Worm (Caenorhabditis elegans): ENCODE data around the gene F59B8.1.

Gene F59B8.1

ce11 chrIV:9408004-9408403 lies 20.1 kb upstream of the F59B8.1 start, which contains the start of gene F56D5.5:
Gene F56D5.5 (minus strand): TSS chrIV:9408104.
- no peak for TF ChIP-seq tab-1 (GFP tag; IDR thresholded peaks at IDR 0.05)
- no peak for TF ChIP-seq ref-1 (GFP tag; conservative IDR thresholded peaks at IDR 0.05)
- TF ChIP-seq flt-1 (GFP tag; IDR thresholded peaks at IDR 0.05) = no peak
- no peak for TF ChIP-seq klf-2 (GFP tag; conservative IDR thresholded peaks at IDR 0.05)
- no peak for TF ChIP-seq ztf-29 (GFP tag; IDR thresholded peaks at IDR 0.05)
- TF ChIP-seq cog-1 (tag; optimal IDR thresholded peaks at IDR 0.05) = no peak
- TF ChIP-seq T22C8.4 (GFP tag; IDR thresholded peaks at IDR 0.05) = no peak
- no peak for TF ChIP-seq med-1 (GFP tag; optimal IDR thresholded peaks at IDR 0.05; ENCODE audit: insufficient read depth)
- TF ChIP-seq ztf-23 (GFP tag; IDR thresholded peaks at IDR 0.05) = no peak

DNA sequence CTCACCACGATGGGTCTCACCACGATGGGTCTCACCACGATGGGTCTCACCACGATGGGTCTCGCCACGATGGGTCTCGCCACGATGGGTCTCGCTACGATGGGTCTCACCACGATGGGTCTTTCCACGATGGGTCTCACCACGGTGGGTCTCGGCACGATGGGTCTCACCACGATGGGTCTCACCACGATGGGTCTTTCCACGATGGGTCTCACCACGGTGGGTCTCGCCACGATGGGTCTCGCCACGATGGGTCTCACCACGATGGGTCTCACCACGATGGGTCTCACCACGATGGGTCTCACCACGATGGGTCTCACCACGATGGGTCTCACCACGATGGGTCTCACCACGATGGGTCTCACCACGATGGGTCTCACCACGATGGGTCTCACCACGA lies 17.3 kb upstream of the F59B8.1 start:
- TF ChIP-seq tab-1 (GFP tag; IDR thresholded peaks at IDR 0.05) = 0 out of 2 replicates have a peak, but pooled peaks have one; percentile 16

- TF ChIP-seq ztf-23 (GFP tag; IDR thresholded peaks at IDR 0.05) (no peak), cog-1 (tag; optimal IDR thresholded peaks at IDR 0.05) (no peak), ref-1 (GFP tag; conservative IDR thresholded peaks at IDR 0.05) (no peak), tab-1 (GFP tag; IDR thresholded peaks at IDR 0.05) (no peak), ztf-29 (GFP tag; IDR thresholded peaks at IDR 0.05) (no peak), flt-1 (GFP tag; IDR thresholded peaks at IDR 0.05) (no peak), med-1 (GFP tag; optimal IDR thresholded peaks at IDR 0.05; ENCODE audit: insufficient read depth) (no peak), klf-2 (GFP tag; conservative IDR thresholded peaks at IDR 0.05) (no peak), T22C8.4 (GFP tag; IDR thresholded peaks at IDR 0.05) (no peak)
These were observed 5.7 kb upstream of the F59B8.1 start, which contains the start of gene F56D5.9 for ce11 chrIV:9422408-9422807. Gene F56D5.9 (minus strand): TSS chrIV:9422508.

ce11 chrIV:9423095-9423494 lies 5.0 kb upstream of the F59B8.1 start, which contains the start of gene srxa-2:
Gene srxa-2 (plus strand): TSS chrIV:9423395.
- TF ChIP-seq T22C8.4 (GFP tag; IDR thresholded peaks at IDR 0.05) (no peak), ref-1 (GFP tag; conservative IDR thresholded peaks at IDR 0.05) (no peak)

- no peak for TF ChIP-seq T22C8.4 (GFP tag; IDR thresholded peaks at IDR 0.05)
These were observed 4.3 kb downstream of the F59B8.1 start for ce11 chrIV:9432327-9432726.

- TF ChIP-seq med-1 (GFP tag; optimal IDR thresholded peaks at IDR 0.05; ENCODE audit: insufficient read depth) (no peak), flt-1 (GFP tag; IDR thresholded peaks at IDR 0.05) (no peak), ztf-23 (GFP tag; IDR thresholded peaks at IDR 0.05) (no peak), klf-2 (GFP tag; conservative IDR thresholded peaks at IDR 0.05) (no peak), T22C8.4 (GFP tag; IDR thresholded peaks at IDR 0.05) (no peak), cog-1 (tag; optimal IDR thresholded peaks at IDR 0.05) (no peak), ref-1 (GFP tag; conservative IDR thresholded peaks at IDR 0.05) (no peak), ztf-29 (GFP tag; IDR thresholded peaks at IDR 0.05) (no peak), tab-1 (GFP tag; IDR thresholded peaks at IDR 0.05) (no peak)
These were observed 10.7 kb downstream of the F59B8.1 start for ce11 chrIV:9438753-9439152.

DNA sequence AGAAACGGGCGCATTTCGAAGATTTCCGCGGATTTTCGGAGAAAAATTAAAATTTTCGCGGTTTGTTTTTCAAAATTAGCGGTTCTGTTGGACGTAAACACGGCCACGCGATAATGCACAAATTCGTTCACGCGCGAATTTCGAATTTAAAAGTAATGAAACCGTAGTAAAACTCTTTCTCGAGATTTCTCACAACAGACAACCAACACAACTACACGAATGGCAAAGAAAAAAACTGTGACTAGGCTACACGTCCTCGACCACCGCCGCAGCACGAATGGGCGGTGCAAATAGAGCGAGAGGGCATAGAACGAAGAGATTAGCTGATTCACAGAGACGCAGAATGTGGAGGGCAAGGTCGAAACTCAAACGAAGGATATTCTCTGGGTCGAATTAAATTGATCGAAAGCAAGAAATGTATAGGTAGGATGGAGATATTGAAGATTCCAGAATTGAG lies 12.8 kb downstream of the F59B8.1 start, which contains the start of gene idh-1:
idh-1 (minus strand) TSS at position 228 of the 457 bp plus-strand sequence.
- no peak for TF ChIP-seq med-1 (GFP tag; optimal IDR thresholded peaks at IDR 0.05; ENCODE audit: insufficient read depth)
- TF ChIP-seq ztf-29 (GFP tag; IDR thresholded peaks at IDR 0.05) = no peak
- no peak for TF ChIP-seq flt-1 (GFP tag; IDR thresholded peaks at IDR 0.05)
- no peak for TF ChIP-seq cog-1 (tag; optimal IDR thresholded peaks at IDR 0.05)
- TF ChIP-seq klf-2 (GFP tag; conservative IDR thresholded peaks at IDR 0.05) = no peak
- no peak for TF ChIP-seq T22C8.4 (GFP tag; IDR thresholded peaks at IDR 0.05)
- no peak for TF ChIP-seq ztf-23 (GFP tag; IDR thresholded peaks at IDR 0.05)
- no peak for TF ChIP-seq tab-1 (GFP tag; IDR thresholded peaks at IDR 0.05)
- no peak for TF ChIP-seq ref-1 (GFP tag; conservative IDR thresholded peaks at IDR 0.05)

DNA sequence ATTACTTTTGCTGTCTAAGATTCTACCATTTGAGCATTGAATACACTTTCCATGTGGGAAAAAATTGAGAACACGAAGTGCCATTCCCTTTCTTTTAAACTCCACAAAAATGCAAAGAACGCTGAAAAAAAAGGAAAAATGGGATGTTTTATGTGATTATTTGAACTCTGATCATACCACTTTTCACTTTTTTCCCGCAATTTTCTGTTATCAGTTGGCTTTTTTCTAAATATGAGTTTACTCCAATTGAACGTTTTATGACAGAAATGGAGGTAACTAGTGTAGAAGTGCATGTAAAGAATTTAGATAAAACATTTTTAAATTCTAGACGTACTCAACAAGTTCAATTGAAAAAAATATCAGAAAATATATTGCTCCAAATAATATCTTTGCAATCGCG lies 13.3 kb downstream of the F59B8.1 start:
- TF ChIP-seq klf-2 (GFP tag; conservative IDR thresholded peaks at IDR 0.05) = no peak
- no peak for TF ChIP-seq med-1 (GFP tag; optimal IDR thresholded peaks at IDR 0.05; ENCODE audit: insufficient read depth)

DNA sequence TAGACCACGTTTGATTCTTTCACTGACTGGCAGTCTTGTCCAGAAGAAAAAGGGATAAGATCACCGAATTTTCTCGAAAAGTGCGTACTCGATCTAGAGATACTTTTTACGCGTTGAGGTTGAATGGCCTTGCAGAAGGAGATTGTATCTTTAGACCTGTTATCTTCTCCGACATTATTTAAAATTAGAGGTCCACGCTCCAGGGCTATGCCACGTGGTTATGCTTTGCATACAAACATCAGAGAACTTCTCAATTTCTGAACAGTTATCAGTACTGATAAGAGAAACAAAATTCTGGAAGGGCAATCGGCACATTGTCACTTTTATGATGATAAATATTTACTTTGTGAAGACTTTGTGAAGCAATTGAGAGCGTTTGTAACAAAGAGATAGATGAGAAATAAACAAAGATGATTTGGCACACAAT lies 14.1 kb downstream of the F59B8.1 start:
- TF ChIP-seq klf-2 (GFP tag; conservative IDR thresholded peaks at IDR 0.05) = 0 out of 2 replicates have a peak, but pooled peaks have one; percentile 21
- no peak for TF ChIP-seq cog-1 (tag; optimal IDR thresholded peaks at IDR 0.05)

- no peak for TF ChIP-seq tab-1 (GFP tag; IDR thresholded peaks at IDR 0.05)
- no peak for TF ChIP-seq klf-2 (GFP tag; conservative IDR thresholded peaks at IDR 0.05)
- TF ChIP-seq flt-1 (GFP tag; IDR thresholded peaks at IDR 0.05) = no peak
- TF ChIP-seq ztf-23 (GFP tag; IDR thresholded peaks at IDR 0.05) = no peak
- TF ChIP-seq cog-1 (tag; optimal IDR thresholded peaks at IDR 0.05) = no peak
- no peak for TF ChIP-seq ztf-29 (GFP tag; IDR thresholded peaks at IDR 0.05)
- TF ChIP-seq T22C8.4 (GFP tag; IDR thresholded peaks at IDR 0.05) = no peak
- TF ChIP-seq med-1 (GFP tag; optimal IDR thresholded peaks at IDR 0.05; ENCODE audit: insufficient read depth) = no peak
- no peak for TF ChIP-seq ref-1 (GFP tag; conservative IDR thresholded peaks at IDR 0.05)
These were observed 15.9 kb downstream of the F59B8.1 start, which contains the start of gene F38E11.9 for ce11 chrIV:9443940-9444339. Gene F38E11.9 (minus strand): TSS chrIV:9444040.

DNA sequence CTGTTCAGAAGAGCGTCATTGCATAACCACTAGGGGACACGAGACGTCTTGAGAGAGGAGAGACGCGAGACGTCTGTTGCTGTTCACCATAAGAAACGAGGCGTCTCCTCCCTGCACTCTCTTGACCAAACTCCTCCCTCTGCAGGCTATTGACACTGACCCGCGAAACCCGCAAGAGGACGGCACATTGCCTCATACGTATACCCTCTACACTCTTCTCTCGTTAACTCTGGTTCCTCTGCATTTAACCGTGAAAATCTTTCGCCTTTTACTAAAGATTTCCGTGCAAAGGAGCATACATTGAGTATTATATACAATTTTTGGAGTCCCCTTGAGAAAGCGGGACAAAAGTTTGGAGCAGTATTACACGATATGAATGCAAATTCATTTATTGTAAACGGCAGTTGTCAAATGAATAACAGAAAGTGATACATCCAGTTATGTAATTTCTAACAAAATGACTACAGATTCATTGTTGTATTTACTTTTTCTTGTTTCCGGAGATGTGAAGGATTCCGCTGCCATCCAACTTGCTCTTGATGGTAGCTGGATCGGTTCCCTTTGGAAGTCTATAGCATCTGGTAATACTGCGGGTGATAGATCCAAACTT lies 16.5 kb downstream of the F59B8.1 start:
- TF ChIP-seq flt-1 (GFP tag; IDR thresholded peaks at IDR 0.05) (peak; percentile 78; the same call in 1 of the 2 replicates), ztf-29 (GFP tag; IDR thresholded peaks at IDR 0.05) (no peak), tab-1 (GFP tag; IDR thresholded peaks at IDR 0.05) (no peak; the same call in 1 of the 2 replicates), ztf-23 (GFP tag; IDR thresholded peaks at IDR 0.05) (0 out of 2 replicates have a peak, but pooled peaks have one; percentile 10), ref-1 (GFP tag; conservative IDR thresholded peaks at IDR 0.05) (no peak), T22C8.4 (GFP tag; IDR thresholded peaks at IDR 0.05) (no peak), cog-1 (tag; optimal IDR thresholded peaks at IDR 0.05) (peak; percentile 76)

All from whole organism, midembryonic.